Fruit fly (Drosophila melanogaster): ENCODE data around the gene CG11723.
A peak's percentile ranks its signal among the peaks of the same experiment; 100 is the strongest.

Gene CG11723

DNA sequence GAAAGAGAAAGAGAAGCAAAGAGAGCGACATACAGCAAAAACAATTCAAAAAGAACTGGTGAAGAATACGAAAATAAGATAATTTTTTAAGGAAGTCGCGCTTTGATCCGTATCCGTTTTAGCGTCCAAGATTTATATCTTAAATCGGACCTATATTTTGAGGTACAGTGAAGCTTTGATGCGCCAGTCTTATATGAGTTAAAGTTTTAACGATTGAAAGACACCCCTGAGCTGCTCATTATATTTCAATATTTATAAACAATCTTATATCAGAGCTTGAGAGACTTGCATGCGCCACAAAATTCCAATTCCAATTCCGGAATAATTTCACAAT is 31.7 kb upstream of the CG11723 start:
- no peak for TF ChIP-seq noc (tag; optimal IDR thresholded peaks at IDR 0.05)

DNA sequence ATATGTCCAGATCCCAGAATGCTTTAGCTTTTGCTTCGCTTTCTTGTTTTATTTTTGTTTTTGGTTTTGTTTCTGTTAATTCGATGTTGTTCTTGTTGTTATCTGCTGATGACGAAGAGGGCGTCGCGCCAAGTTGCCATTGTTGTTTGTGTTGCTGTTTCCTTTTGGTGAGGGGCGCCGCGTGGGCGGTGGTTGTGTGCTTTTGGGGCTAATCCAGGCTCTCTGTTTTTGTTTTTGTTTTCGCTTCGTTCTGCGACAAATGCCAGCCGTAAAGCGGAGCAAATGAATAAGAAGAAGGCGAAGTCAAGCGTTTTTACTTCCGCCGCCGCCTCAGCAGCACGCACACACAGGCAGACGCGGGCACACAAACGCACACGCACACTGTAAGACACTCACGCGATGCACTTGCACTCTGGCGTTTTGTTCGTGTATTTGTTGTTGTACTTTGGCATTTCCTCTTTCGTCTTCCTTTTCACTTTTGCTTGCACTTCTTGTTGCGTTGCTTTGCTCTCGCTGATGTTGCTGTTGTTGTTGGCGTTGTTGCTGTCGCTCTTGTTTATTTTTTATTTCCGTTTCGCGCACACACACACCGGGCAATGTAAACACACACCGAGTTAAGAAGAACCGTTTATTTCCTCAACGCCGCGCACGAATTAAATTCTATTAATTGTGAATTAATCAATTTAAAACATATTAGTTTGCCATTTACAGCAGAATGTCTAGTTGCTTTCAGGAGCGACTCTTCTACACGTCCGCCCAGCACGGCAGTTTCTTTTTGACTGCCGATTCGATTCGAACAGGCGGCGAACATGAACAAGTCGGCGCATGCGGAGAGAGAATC is 31.1 kb upstream of the CG11723 start, which contains the start of gene aop:
TSS of gene aop (minus strand) at position 786 of the 841 bp plus-strand sequence.
- TF ChIP-seq noc (tag; optimal IDR thresholded peaks at IDR 0.05), result no peak

DNA sequence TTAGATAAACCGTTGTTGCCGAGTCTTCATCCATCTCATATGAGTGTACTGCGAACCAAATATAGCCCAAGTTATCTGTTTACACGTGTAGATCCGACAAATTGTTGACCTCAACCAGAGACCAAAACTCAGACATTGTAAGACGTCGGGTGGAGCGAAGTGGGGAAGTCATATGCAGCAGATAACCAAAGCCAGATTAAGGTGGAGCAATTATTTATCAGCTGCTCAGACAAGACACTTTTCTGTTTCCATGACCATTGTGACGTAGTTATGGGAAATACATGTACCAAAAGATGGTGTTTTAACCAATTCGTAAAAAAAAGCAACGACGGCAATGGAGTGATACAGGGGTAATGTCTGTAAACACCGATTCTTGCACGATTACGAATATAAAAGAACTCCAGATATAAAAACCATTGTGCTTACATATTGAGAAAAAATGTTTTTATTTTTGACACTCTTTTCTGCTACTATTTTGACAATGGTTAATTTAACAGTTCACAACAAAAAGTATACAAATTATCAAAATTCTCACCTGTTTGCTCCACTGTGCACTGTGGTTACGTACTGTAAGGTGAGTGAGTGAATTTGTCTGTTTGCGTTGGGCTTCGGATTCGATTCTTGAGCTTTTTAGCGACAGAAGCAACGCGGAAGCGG is 30.4 kb upstream of the CG11723 start:
- peak; percentile 38 for TF ChIP-seq noc (tag; optimal IDR thresholded peaks at IDR 0.05)

DNA sequence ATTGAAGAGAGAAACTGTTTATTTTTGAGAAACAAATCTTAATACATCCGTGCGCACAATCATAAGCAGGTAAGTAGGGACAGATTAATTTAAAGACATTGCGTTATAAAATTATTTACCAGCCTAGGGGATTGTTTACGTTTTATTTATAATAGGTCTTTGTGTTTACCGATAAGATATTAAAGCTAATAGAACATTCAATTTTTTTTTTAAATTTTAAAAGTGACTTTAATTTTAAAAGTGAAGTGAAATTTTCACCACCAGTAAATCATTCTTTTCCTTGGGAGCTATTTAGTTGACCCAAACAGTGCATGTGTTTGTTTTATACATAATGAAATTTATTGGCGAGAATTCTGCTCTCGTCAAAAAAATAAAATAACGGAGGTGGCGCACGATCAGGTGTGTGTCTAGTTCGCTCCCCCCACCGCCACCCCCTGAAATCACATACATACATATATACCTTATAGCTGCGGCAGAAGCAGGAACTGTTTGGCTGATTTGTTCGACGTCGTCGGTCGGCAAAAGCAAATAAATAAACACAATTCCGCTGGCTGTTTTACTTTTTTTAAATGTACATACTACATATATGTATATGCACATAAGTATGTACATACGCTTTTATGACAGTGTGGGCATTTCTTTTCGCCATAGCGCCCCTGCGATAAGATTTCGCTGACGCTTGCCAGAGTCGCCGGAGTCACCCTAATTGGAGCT is 29.0 kb upstream of the CG11723 start:
- TF ChIP-seq noc (tag; optimal IDR thresholded peaks at IDR 0.05), result peak; percentile 95

DNA sequence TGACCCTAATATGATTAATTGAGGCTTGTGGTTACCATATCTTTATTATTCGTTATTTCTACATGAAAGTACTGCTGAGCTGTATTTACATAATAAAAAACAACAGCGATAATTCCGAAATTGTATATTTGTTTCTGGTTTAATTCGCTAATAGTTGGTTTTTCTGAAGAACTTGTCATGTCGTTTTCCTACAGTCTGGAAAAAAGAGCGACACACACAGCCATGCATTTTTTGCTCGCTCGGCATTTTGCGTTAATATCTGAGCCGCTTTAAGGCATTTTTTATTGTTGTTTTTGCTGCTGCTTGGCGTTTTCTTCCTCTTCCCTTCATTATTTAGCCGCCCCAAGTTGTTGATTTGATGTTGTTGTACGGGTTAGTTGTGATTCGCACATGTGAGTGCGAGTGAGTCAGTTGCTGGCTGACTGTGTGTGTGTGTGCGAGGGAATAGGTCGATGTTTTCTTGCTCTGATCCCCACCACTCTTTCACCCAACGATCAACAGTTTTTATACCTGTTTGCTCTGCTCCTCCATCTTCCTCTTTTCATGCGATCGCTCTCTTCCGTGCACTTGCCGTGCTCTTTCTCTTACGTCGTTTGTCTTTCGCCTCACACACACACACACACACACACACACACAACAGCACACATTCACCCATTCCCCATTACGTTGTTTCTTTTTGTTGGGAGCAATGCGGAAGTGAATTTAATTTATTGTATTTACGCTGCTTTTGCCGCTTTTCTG is 28.2 kb upstream of the CG11723 start:
- peak; percentile 41 for TF ChIP-seq noc (tag; optimal IDR thresholded peaks at IDR 0.05)

DNA sequence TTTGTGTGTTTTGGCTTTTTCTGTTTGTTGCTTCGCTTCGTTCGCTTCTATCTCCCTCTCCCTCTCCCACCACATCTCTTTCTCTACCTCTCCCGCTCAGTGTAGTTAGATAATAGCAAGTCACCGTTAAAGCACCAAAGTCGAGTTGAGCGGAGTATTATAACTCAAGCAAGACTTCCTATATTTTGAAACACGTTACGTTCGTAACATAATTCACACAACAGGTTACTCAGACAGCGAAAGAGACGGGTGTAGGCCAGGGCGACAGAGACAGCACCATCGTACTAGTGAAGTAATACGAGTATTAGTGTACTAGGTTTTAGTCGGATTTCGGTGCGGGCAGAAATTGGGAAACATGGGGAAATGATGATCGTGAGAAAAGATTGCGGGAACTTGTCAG is 26.5 kb upstream of the CG11723 start:
- no peak for TF ChIP-seq noc (tag; optimal IDR thresholded peaks at IDR 0.05)

DNA sequence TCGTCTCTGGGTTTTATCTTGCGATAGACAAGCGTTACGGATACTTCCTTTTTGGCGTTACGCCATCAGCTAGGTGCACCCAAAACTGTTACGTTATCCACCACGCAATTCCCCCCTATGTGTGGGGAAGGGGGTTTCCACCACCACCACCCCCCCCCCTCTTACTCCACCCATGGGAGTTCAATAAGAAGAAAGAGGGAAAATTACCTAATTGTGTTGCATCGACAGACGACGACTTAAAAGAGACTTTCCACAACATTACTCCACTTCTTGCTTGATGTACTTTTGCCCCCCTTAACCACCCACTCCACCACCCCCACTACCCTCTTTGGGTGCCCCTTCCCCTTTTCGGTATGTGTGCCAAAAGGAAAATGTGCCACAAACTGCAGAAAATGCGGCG is 26.1 kb upstream of the CG11723 start:
- no peak for TF ChIP-seq noc (tag; optimal IDR thresholded peaks at IDR 0.05)

DNA sequence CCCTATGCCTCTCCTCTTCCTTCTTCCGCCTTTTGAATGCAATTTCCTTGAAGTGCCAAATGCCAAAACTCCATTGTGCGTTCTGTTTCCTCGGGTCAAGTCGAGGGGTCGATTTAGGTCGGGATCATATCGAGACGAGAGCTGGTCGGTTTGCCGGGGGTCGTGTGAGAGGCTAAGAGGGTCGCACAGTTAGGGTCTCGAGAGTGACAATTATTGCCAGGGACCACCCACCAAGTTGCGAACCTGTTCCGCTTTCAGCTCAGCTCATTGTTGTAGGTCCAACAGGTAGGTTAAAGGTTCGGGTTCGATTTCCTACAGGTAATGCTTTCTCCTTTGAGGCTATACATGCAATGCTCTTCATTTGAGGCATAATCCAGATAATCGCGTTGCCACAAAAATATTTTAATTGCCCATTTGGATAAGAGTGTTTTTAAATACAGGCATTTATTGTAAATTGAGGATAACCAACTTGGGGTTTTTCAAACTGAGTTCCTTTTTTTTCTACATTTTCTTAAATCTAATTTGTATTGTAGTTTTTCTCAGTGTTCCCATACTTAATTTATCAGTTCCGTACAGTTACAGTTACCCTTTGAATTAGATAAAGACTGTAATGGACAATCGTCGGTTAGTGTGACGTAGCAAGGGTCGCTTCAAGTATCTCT is 25.5 kb upstream of the CG11723 start:
- TF ChIP-seq noc (tag; optimal IDR thresholded peaks at IDR 0.05), result no peak

DNA sequence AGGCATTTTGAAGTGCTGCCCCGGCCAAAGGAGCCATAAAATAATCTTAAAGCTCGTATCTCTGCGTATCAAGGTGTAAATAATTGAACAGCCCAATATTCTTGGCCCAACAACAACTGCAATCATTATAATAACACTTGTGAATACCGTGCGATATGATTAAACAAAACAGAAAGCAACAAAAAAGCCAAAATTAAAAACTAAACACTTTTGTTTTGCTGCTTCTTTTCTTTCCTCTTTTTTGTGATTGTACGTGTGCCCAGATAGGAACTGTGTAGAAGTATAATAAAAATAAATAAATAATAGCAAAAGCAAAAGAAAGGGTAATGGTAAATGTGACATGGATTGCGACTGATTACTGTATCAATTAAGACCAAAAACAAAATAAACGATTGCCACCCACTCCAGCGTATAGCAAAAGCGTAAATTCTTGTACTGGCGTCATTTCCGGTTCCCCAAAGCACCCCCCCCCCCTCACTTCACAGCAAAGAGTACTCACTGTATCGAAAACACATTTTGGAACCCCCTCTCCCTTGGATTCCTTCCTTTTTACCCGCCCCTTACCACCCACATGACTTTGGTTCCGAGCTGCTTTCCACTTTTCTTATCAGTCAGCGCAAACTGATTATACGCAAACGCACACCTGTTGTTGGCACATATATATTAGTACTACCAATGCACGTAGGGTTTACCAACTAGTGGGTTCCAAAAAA is 24.4 kb upstream of the CG11723 start:
- TF ChIP-seq noc (tag; optimal IDR thresholded peaks at IDR 0.05), result peak; percentile 75

DNA sequence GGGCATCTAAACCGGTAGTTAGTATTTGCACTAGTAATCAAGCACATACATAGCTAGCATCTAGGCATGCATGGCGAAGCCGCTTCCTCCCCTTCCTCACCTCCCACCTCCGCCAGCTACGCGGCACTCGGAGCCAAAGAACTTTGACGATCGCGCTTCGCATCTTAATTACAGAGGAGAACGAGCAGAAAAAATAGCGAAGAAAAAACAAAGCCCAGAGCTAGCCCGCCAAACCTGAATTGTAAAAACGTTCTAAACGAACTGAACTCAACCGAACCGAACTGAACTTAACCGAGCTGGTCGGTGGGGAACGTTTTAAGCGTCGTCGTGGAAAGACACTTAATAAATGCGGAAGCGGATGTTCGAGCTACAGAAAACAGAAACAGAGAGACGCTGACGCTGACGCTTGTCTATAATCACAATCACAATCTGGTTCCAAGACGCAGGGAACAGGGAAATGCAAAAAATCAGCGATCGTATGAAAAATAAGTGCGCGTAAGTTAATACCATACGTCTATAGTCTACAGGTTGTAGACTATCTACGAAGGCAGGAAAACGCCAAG is 21.9 kb upstream of the CG11723 start:
- no peak for TF ChIP-seq noc (tag; optimal IDR thresholded peaks at IDR 0.05)

DNA sequence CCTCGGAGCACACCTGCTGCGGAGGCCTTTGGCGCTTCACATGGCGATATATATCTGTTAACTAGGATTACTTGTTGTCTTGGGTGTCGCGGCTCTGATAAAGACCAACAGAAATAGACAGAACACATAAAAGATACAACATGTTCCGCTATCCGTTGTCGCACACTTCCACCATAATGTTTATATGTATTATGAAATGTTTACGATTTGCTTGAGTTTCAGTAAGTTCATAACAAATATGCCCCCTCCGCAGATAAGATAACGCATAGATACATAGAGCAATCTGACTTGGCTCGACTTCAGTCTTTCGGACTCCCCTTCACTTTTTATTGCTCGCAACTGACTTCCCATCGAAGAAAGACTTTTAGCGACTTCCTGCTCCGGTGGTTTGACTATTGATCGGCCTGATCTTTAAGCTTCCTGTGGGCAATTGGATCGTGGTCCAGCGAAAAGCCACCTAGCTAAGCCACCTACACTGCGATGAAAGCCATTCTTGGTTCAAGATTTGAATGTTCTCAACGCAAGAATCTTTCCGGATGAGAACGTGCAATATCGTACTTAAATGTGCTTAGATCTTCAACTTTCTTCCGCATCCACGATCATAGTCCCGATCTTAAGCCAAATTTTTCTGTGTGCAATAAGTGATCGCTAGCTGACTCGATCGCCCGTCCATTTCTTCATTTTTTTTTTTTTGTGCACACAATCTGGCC is 21.3 kb upstream of the CG11723 start:
- TF ChIP-seq noc (tag; optimal IDR thresholded peaks at IDR 0.05), result peak; percentile 9

DNA sequence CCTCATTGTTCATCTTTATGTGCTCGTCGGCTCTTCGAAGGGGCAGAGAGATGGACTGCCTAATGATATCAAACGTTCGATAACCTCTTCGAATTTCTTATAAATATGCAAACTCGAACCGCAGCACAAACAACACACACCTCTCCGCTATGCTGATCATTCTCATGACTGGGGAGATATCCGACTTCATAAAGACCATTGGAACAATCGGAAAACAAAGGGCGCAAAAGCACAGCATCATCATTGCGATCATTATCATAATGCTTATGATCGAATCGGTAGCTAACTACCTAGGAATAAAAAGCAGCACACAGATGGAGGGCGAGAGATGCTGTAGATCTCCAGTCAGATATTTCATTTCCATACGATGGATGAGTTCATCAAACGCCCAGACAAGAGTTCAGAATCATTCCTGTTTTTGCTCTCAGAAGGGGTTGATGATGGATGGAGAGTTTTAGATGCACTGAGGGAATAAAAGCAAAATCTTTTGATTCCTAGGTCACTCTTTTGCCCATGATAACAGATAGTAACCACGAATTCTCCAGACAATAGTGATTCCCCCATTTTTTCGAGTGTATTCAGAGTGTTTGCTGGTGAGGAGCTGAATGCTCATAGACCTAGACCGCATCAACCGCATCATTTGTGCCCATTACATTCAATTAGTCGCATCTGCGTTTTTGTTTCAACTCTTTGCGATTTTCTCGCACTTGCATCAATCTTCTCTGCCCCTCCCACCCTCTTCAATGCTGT is 20.1 kb upstream of the CG11723 start:
- no peak for TF ChIP-seq noc (tag; optimal IDR thresholded peaks at IDR 0.05)

DNA sequence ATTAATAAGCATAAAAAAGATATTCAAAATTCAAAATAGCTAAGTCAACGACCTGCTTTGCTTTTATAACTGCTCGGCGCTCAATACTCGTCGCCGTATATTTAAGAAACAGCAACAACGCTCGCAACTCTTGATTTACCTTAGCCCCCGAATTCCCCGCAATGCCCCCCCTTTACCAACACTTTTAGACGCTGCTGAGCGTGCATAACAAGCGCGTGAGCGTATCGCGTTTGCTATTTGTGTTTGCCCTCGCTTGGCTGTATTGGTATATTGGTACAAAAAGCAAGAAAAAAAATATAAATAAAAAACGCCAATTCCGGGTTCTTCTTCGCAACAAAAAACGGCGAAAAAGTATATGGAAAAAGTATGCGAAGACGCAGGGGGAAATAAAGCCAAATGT is 18.8 kb upstream of the CG11723 start:
- peak; percentile 67 for TF ChIP-seq noc (tag; optimal IDR thresholded peaks at IDR 0.05)
